Fruit fly (Drosophila melanogaster) whole organism, embryonic: Measurements from ENCODE around the gene CG13041.

Experiments
- B-H1 ChIP-seq: fragments of 200-800 bp; sonication (Bioruptor generic); IDR thresholded peaks from 3 replicates; pipeline ENCODE4 v1.3.6; 2022; ENCODE audit warnings: missing biosample characterization, missing genetic modification characterization
- Bgb ChIP-seq: fragments of 200-800 bp; sonication (Bioruptor generic); IDR thresholded peaks from 2 replicates; pipeline ENCODE4 v1.3.6; 2022; ENCODE audit warnings: missing biosample characterization, missing genetic modification characterization; ENCODE audit not compliant: partially characterized antibody
- Bteb2 ChIP-seq: fragments of 200-800 bp; sonication (Bioruptor generic); optimal IDR thresholded peaks from 2 replicates; lab custom pipeline; 2016; ENCODE audit warnings: missing biosample characterization, missing genetic modification characterization
- CG10543 ChIP-seq: fragments of 200-800 bp; sonication (Bioruptor generic); optimal IDR thresholded peaks from 3 replicates; lab custom pipeline; 2017; ENCODE audit warnings: missing biosample characterization, mild to moderate bottlenecking, missing genetic modification characterization, moderate library complexity
- CG11085 ChIP-seq: fragments of 200-800 bp; sonication (Bioruptor generic); IDR thresholded peaks from 2 replicates; pipeline ENCODE4 v1.3.6; 2022; ENCODE audit warnings: missing biosample characterization, missing genetic modification characterization
- CG11456 ChIP-seq: fragments of 200-800 bp; sonication (Bioruptor generic); IDR thresholded peaks from 3 replicates; pipeline ENCODE4 v1.3.6; 2022; ENCODE audit warnings: missing biosample characterization, missing genetic modification characterization
- CG14441 ChIP-seq: fragments of 200-800 bp; sonication (Bioruptor generic); IDR thresholded peaks from 2 replicates; pipeline ENCODE4 v1.3.6; 2022; ENCODE audit warnings: missing biosample characterization, missing genetic modification characterization
- CG15601 ChIP-seq: fragments of 200-800 bp; sonication (Bioruptor generic); optimal IDR thresholded peaks from 3 replicates; lab custom pipeline; 2019; ENCODE audit warnings: missing biosample characterization, mild to moderate bottlenecking, missing genetic modification characterization, moderate library complexity
- CG18262 ChIP-seq: fragments of 200-800 bp; optimal IDR thresholded peaks from 3 replicates; lab custom pipeline; 2019; ENCODE audit warnings: missing biosample characterization, mild to moderate bottlenecking, missing genetic modification characterization, moderate library complexity
- CG32532 ChIP-seq: fragments of 200-800 bp; sonication (Bioruptor generic); IDR thresholded peaks from 2 replicates; pipeline ENCODE4 v1.3.6; 2022; ENCODE audit warnings: missing biosample characterization, missing genetic modification characterization
- CG34422 ChIP-seq: fragments of 200-800 bp; sonication (Bioruptor generic); IDR thresholded peaks from 3 replicates; pipeline ENCODE4 v1.3.6; 2022; ENCODE audit warnings: missing biosample characterization, missing genetic modification characterization
- CG43689 ChIP-seq: fragments of 200-800 bp; sonication (Bioruptor generic); IDR thresholded peaks from 2 replicates; pipeline ENCODE4 v1.3.6; 2022; ENCODE audit warnings: missing biosample characterization, missing genetic modification characterization
- CG4730 ChIP-seq: fragments of 200-800 bp; sonication (Bioruptor generic); IDR thresholded peaks from 2 replicates; pipeline ENCODE4 v1.3.6; 2022; ENCODE audit warnings: missing biosample characterization, missing genetic modification characterization
- CG6175 ChIP-seq: fragments of 200-800 bp; sonication (Bioruptor generic); IDR thresholded peaks from 3 replicates; pipeline ENCODE4 v1.3.6; 2022; ENCODE audit warnings: missing biosample characterization, missing genetic modification characterization
- CG7372 ChIP-seq: fragments of 200-800 bp; sonication (Bioruptor generic); IDR thresholded peaks from 2 replicates; pipeline ENCODE4 v1.3.6; 2022; ENCODE audit warnings: missing biosample characterization, missing genetic modification characterization
- CG8290 ChIP-seq, 3 experiments: fragments of 200-800 bp; sonication (Bioruptor generic); optimal IDR thresholded peaks; 2 replicates each; lab custom pipeline; 2016 to 2019; ENCODE audit warnings: missing biosample characterization in 3 of 3, missing genetic modification characterization in 3 of 3, mild to moderate bottlenecking in 2 of 3, moderate library complexity in 1 of 3
- Chrac-16 ChIP-seq: fragments of 200-800 bp; sonication (Bioruptor generic); optimal IDR thresholded peaks from 3 replicates; lab custom pipeline; 2016; ENCODE audit warnings: missing biosample characterization, missing genetic modification characterization
- CoRest ChIP-seq: fragments of 200-800 bp; sonication (Bioruptor generic); optimal IDR thresholded peaks from 3 replicates; lab custom pipeline; 2018; ENCODE audit warnings: missing biosample characterization, mild to moderate bottlenecking, missing genetic modification characterization, moderate library complexity
- Dref ChIP-seq: fragments of 200-800 bp; sonication (Bioruptor generic); IDR thresholded peaks from 2 replicates; pipeline ENCODE4 v1.3.6; 2022; ENCODE audit warnings: missing biosample characterization, missing genetic modification characterization
- ERR ChIP-seq: fragments of 200-800 bp; sonication (Bioruptor generic); optimal IDR thresholded peaks from 2 replicates; lab custom pipeline; 2016; ENCODE audit warnings: missing biosample characterization, missing genetic modification characterization
- Ets65A ChIP-seq: fragments of 200-800 bp; sonication (Bioruptor generic); peaks from one replicate; lab custom pipeline; 2016; ENCODE audit warnings: missing biosample characterization, missing genetic modification characterization
- Lpt ChIP-seq: fragments of >200 bp; optimal IDR thresholded peaks from 2 replicates; lab custom pipeline; 2018; ENCODE audit warnings: missing biosample characterization, missing genetic modification characterization
- Med ChIP-seq: fragments of 200-800 bp; sonication (Bioruptor generic); peaks from one replicate; lab custom pipeline; 2016; ENCODE audit warnings: missing biosample characterization, missing genetic modification characterization, mild to moderate bottlenecking, inconsistent platforms, moderate library complexity
- Mrtf ChIP-seq: fragments of 200-800 bp; sonication (Bioruptor generic); IDR thresholded peaks from 3 replicates; pipeline ENCODE4 v1.3.6; 2022; ENCODE audit warnings: missing biosample characterization, missing genetic modification characterization
- NFAT ChIP-seq: fragments of 200-800 bp; sonication (Bioruptor generic); IDR thresholded peaks from 2 replicates; pipeline ENCODE4 v1.3.6; 2022; ENCODE audit warnings: missing biosample characterization, missing genetic modification characterization
- Rfx ChIP-seq: fragments of 200-800 bp; sonication (Bioruptor generic); IDR thresholded peaks from 2 replicates; pipeline ENCODE4 v1.3.6; 2022; ENCODE audit warnings: missing biosample characterization, missing genetic modification characterization
- Side ChIP-seq: fragments of 200-800 bp; sonication (Bioruptor generic); optimal IDR thresholded peaks from 2 replicates; lab custom pipeline; 2016; ENCODE audit warnings: missing biosample characterization, missing genetic modification characterization
- ase ChIP-seq: fragments of 200-800 bp; sonication (Bioruptor generic); IDR thresholded peaks from 3 replicates; pipeline ENCODE4 v1.3.6; 2022; ENCODE audit warnings: missing biosample characterization, missing genetic modification characterization
- bowl ChIP-seq: fragments of 200-800 bp; sonication (Bioruptor generic); IDR thresholded peaks from 2 replicates; pipeline ENCODE4 v1.3.6; 2022; ENCODE audit warnings: missing biosample characterization, missing genetic modification characterization
- ci ChIP-seq: fragments of 200-800 bp; sonication (Bioruptor generic); IDR thresholded peaks from 3 replicates; pipeline ENCODE4 v1.3.6; 2022; ENCODE audit warnings: missing biosample characterization, missing genetic modification characterization
- cwo ChIP-seq: fragments of 200-800 bp; sonication (Bioruptor generic); optimal IDR thresholded peaks from 3 replicates; lab custom pipeline; 2017; ENCODE audit warnings: missing biosample characterization, missing genetic modification characterization, mild to moderate bottlenecking, moderate library complexity, missing genetic modification reagents
- jigr1 ChIP-seq: fragments of 200-800 bp; sonication (Bioruptor generic); IDR thresholded peaks from 3 replicates; pipeline ENCODE4 v1.3.6; 2022; ENCODE audit warnings: missing biosample characterization, missing genetic modification characterization
- lmd ChIP-seq: fragments of 200-800 bp; sonication (Bioruptor generic); IDR thresholded peaks from 2 replicates; pipeline ENCODE4 v1.3.6; 2022; ENCODE audit warnings: missing biosample characterization, missing genetic modification characterization
- pan ChIP-seq, 4 experiments: fragments of >200 bp in 3 of 4; fragments of 200-800 bp in 1 of 4; sonication (Bioruptor generic) in 1 of 4; optimal IDR thresholded peaks in 3 of 4; IDR thresholded peaks in 1 of 4; 2 replicates each; pipeline versions ENCODE4 v1.3.6 to Lab custom; 2017 to 2022; ENCODE audit warnings: missing biosample characterization in 2 of 4, missing genetic modification characterization in 2 of 4, mixed read lengths in 1 of 4
- sd ChIP-seq: fragments of 200-800 bp; sonication (Bioruptor generic); optimal IDR thresholded peaks from 3 replicates; lab custom pipeline; 2018; ENCODE audit warnings: missing biosample characterization, mild to moderate bottlenecking, missing genetic modification characterization, moderate library complexity
- sqz ChIP-seq: fragments of 200-800 bp; sonication (Bioruptor generic); optimal IDR thresholded peaks from 3 replicates; lab custom pipeline; 2018; ENCODE audit warnings: missing biosample characterization, mild to moderate bottlenecking, missing genetic modification characterization
- tap ChIP-seq: fragments of 200-800 bp; optimal IDR thresholded peaks from 3 replicates; lab custom pipeline; 2019; ENCODE audit warnings: missing biosample characterization, mild to moderate bottlenecking, missing genetic modification characterization, moderate library complexity
- trem ChIP-seq: fragments of 200-800 bp; optimal IDR thresholded peaks from 3 replicates; lab custom pipeline; 2019; ENCODE audit warnings: missing biosample characterization, mild to moderate bottlenecking, missing genetic modification characterization, moderate library complexity
- ttk ChIP-seq: fragments of 200-800 bp; sonication (Bioruptor generic); IDR thresholded peaks from 2 replicates; pipeline ENCODE4 v2.1.2; 2022; ENCODE audit warnings: missing biosample characterization, missing genetic modification characterization
- tx ChIP-seq: fragments of 200-800 bp; sonication (Bioruptor generic); optimal IDR thresholded peaks from 2 replicates; lab custom pipeline; 2016; ENCODE audit warnings: missing biosample characterization, missing genetic modification characterization
- vnd ChIP-seq: fragments of 200-800 bp; sonication (Bioruptor generic); IDR thresholded peaks from 3 replicates; pipeline ENCODE4 v1.3.6; 2022; ENCODE audit warnings: missing biosample characterization, missing genetic modification characterization; ENCODE audit not compliant: partially characterized antibody
- wek ChIP-seq: fragments of 200-800 bp; sonication (Bioruptor generic); optimal IDR thresholded peaks from 3 replicates; lab custom pipeline; 2018; ENCODE audit warnings: missing biosample characterization, mild to moderate bottlenecking, missing genetic modification characterization, moderate library complexity

CG13041 gene

dm6 chr3L:16328207-16328891 is 9.0 kb upstream of the CG13041 start, which contains the start of gene CG13058 (continued):
- no peak for TF ChIP-seq CG15601
- TF ChIP-seq Chrac-16, result peak; percentile 40
- no peak for TF ChIP-seq wek (GFP tag; lab: Kevin White, UChicago)
- TF ChIP-seq ttk (GFP tag; lab: Robert Waterston, UW), result peak; percentile 44
- TF ChIP-seq Side, result no peak
- TF ChIP-seq CG10543 (GFP tag; lab: Kevin White, UChicago), result peak; percentile 31
- TF ChIP-seq Bteb2 (GFP tag; lab: Kevin White, UChicago), result peak; percentile 42
- 0 out of 3 replicates have a peak, but pooled peaks have one; percentile 10 for TF ChIP-seq CG34422 (GFP tag; lab: Robert Waterston, UW)
- TF ChIP-seq cwo (GFP tag; lab: Kevin White, UChicago), result peak; percentile 38
- no peak for TF ChIP-seq trem
- no peak for TF ChIP-seq B-H1

dm6 chr3L:16327776-16328175 is 8.4 kb upstream of the CG13041 start, which contains the start of gene CG13038:
Gene CG13038 (minus strand): TSS chr3L:16327893.
- TF ChIP-seq pan (optimal IDR thresholded peaks at IDR 0.05; lab: Kevin White, UChicago), result no peak
- peak in 1 of 2 experiments; percentile 9 for TF ChIP-seq pan (GFP tag; optimal IDR thresholded peaks at IDR 0.05 in 1 of 2, IDR thresholded peaks at IDR 0.05 in 1 of 2)
- TF ChIP-seq sd (tag; lab: Kevin White, UChicago), result peak; percentile 26
- peak; percentile 48 for TF ChIP-seq CG32532 (GFP tag; lab: Robert Waterston, UW)
- TF ChIP-seq CoRest, result no peak
- TF ChIP-seq ase, result 0 out of 3 replicates have a peak, but pooled peaks have one; percentile 18
- peak; percentile 13; the same call in 1 of the 2 replicates for TF ChIP-seq lmd
- TF ChIP-seq ci (GFP tag; lab: Robert Waterston, UW), result 0 out of 3 replicates have a peak, but pooled peaks have one; percentile 19
- TF ChIP-seq sqz (GFP tag; lab: Kevin White, UChicago), result peak; percentile 6
- TF ChIP-seq Ets65A (GFP tag; lab: Kevin White, UChicago), result peak; percentile 75
- TF ChIP-seq jigr1 (GFP tag; lab: Robert Waterston, UW), result no peak
- no peak for TF ChIP-seq CG43689 (GFP tag; lab: Robert Waterston, UW)
- peak; percentile 39; the same call in 1 of the 2 replicates for TF ChIP-seq NFAT (GFP tag; lab: Robert Waterston, UW)
- TF ChIP-seq CG6175 (GFP tag; lab: Robert Waterston, UW), result 0 out of 3 replicates have a peak, but pooled peaks have one; percentile 23
- 0 out of 3 replicates have a peak, but pooled peaks have one; percentile 29 for TF ChIP-seq Mrtf
- no peak for TF ChIP-seq ERR (GFP tag; lab: Kevin White, UChicago)
- TF ChIP-seq CG4730 (GFP tag; lab: Robert Waterston, UW), result no peak
- peak; percentile 34 for TF ChIP-seq Med (GFP tag; lab: Kevin White, UChicago)
- 0 out of 2 replicates have a peak, but pooled peaks have one; percentile 13 for TF ChIP-seq Dref (GFP tag; lab: Robert Waterston, UW)
- TF ChIP-seq CG7372, result no peak
- TF ChIP-seq CG18262 (tag; lab: Kevin White, UChicago), result no peak
- no peak for TF ChIP-seq tx (GFP tag; lab: Kevin White, UChicago)
- TF ChIP-seq CG8290 (GFP tag; optimal IDR thresholded peaks at IDR 0.05; lab: Kevin White, UChicago), result no peak
- peak in 1 of 2 experiments; percentile 40 for TF ChIP-seq CG8290 (tag; optimal IDR thresholded peaks at IDR 0.05; lab: Kevin White, UChicago)
- TF ChIP-seq CG14441 (GFP tag; lab: Robert Waterston, UW), result peak; percentile 57
- no peak for TF ChIP-seq Lpt
- 0 out of 3 replicates have a peak, but pooled peaks have one; percentile 24 for TF ChIP-seq CG11456
- no peak for TF ChIP-seq tap
- peak; percentile 48; the same call in 1 of the 2 replicates for TF ChIP-seq Rfx (GFP tag; lab: Robert Waterston, UW)
- 0 out of 2 replicates have a peak, but pooled peaks have one; percentile 10 for TF ChIP-seq bowl (GFP tag; lab: Robert Waterston, UW)
- 0 out of 2 replicates have a peak, but pooled peaks have one; percentile 35 for TF ChIP-seq CG11085 (GFP tag; lab: Robert Waterston, UW)
- TF ChIP-seq Bgb (GFP tag; lab: Robert Waterston, UW), result no peak
- TF ChIP-seq vnd (GFP tag; lab: Robert Waterston, UW), result no peak
